Worm (Caenorhabditis elegans): Measurements from ENCODE around the gene nadk-1.

DNA sequence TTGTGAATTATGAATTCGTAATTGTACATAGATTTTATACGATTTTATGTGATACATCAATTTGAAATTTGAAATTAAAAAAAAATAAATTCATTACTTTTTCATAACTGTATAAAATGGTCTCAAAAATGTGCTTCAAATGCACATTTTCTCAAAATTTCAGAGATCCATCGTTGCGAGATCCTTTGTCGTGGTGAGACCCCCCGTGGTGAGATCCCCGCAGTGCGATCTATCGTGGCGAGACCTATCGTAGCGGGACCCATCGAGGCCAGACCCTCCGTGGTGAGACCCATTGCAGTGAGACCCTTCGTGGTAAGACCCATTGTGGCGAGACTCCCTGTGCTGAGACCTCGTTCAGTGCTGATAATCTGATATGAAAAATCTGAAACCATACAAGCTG is 2.5 kb downstream of the nadk-1 start:
- TF ChIP-seq dao-5 (tag; optimal IDR thresholded peaks at IDR 0.05) (no peak), him-1 (tag; optimal IDR thresholded peaks at IDR 0.05) (no peak)

All from whole organism, L4/young adult.